Fruit fly (Drosophila melanogaster) whole organism, embryonic: ENCODE data around the gene CG32267.

Experiments used
- Adf1 ChIP-seq: fragments of 200-800 bp; sonication (Bioruptor generic); IDR thresholded peaks from 2 replicates; pipeline ENCODE4 v1.3.6; 2022; ENCODE audit warnings: missing biosample characterization, missing genetic modification characterization
- Bdp1 ChIP-seq: fragments of 200-800 bp; sonication (Bioruptor generic); optimal IDR thresholded peaks from 3 replicates; lab custom pipeline; 2016; ENCODE audit warnings: missing biosample characterization, missing genetic modification characterization
- Bgb ChIP-seq: fragments of 200-800 bp; sonication (Bioruptor generic); IDR thresholded peaks from 2 replicates; pipeline ENCODE4 v1.3.6; 2022; ENCODE audit warnings: missing biosample characterization, missing genetic modification characterization; ENCODE audit not compliant: partially characterized antibody
- BtbVII ChIP-seq: fragments of 200-800 bp; sonication (Bioruptor generic); optimal IDR thresholded peaks from 3 replicates; lab custom pipeline; 2017; ENCODE audit warnings: missing biosample characterization, mild to moderate bottlenecking, missing genetic modification characterization
- CG11398 ChIP-seq: fragments of 200-800 bp; sonication (Bioruptor generic); optimal IDR thresholded peaks from 2 replicates; lab custom pipeline; 2016; ENCODE audit warnings: missing biosample characterization, missing genetic modification characterization
- CG11560 ChIP-seq: fragments of 200-800 bp; sonication (Bioruptor generic); IDR thresholded peaks from 3 replicates; pipeline ENCODE4 v1.3.6; 2022; ENCODE audit warnings: missing biosample characterization, missing genetic modification characterization
- CG12104 ChIP-seq: fragments of 200-800 bp; sonication (Bioruptor generic); optimal IDR thresholded peaks from 3 replicates; lab custom pipeline; 2016; ENCODE audit warnings: missing biosample characterization, missing genetic modification characterization
- CG15479 ChIP-seq: fragments of 200-800 bp; sonication (Bioruptor generic); optimal IDR thresholded peaks from 3 replicates; lab custom pipeline; 2019; ENCODE audit warnings: missing biosample characterization, mild to moderate bottlenecking, missing genetic modification characterization, moderate library complexity
- CG1792 ChIP-seq: fragments of 200-800 bp; sonication (Bioruptor generic); optimal IDR thresholded peaks from 2 replicates; lab custom pipeline; 2016; ENCODE audit warnings: missing biosample characterization, missing genetic modification characterization
- CG2712 ChIP-seq: fragments of 200-800 bp; optimal IDR thresholded peaks from 3 replicates; lab custom pipeline; 2019; ENCODE audit warnings: missing biosample characterization, mild to moderate bottlenecking, missing genetic modification characterization, moderate library complexity
- CG31441 ChIP-seq: fragments of 200-800 bp; sonication (Bioruptor generic); IDR thresholded peaks from 2 replicates; pipeline ENCODE4 v1.3.6; 2022; ENCODE audit warnings: missing biosample characterization, missing genetic modification characterization
- CG4854 ChIP-seq: fragments of 200-800 bp; sonication (Bioruptor generic); optimal IDR thresholded peaks from 2 replicates; lab custom pipeline; 2016; ENCODE audit warnings: missing biosample characterization, missing genetic modification characterization, inconsistent platforms
- CG8281 ChIP-seq: fragments of 200-800 bp; sonication (Bioruptor generic); optimal IDR thresholded peaks from 2 replicates; lab custom pipeline; 2018; ENCODE audit warnings: missing biosample characterization, mild to moderate bottlenecking, missing genetic modification characterization, moderate library complexity
- D ChIP-seq, 2 experiments: fragments of 200-800 bp in 1 of 2; fragments of >200 bp in 1 of 2; sonication (Bioruptor generic) in 1 of 2; optimal IDR thresholded peaks; 2 replicates in 1 of 2; 3 replicates in 1 of 2; lab custom pipeline; 2017; ENCODE audit warnings: mild to moderate bottlenecking in 1 of 2, missing biosample characterization in 1 of 2, missing genetic modification characterization in 1 of 2, missing genetic modification reagents in 1 of 2
- E2f2 ChIP-seq: fragments of 200-800 bp; sonication (Bioruptor generic); IDR thresholded peaks from 2 replicates; pipeline ENCODE4 v1.3.6; 2022; ENCODE audit warnings: missing biosample characterization, missing genetic modification characterization
- Ets65A ChIP-seq: fragments of 200-800 bp; sonication (Bioruptor generic); peaks from one replicate; lab custom pipeline; 2016; ENCODE audit warnings: missing biosample characterization, missing genetic modification characterization
- Gsc ChIP-seq: fragments of 200-800 bp; sonication (Bioruptor generic); IDR thresholded peaks from 2 replicates; pipeline ENCODE4 v1.3.6; 2022; ENCODE audit warnings: missing biosample characterization, missing genetic modification characterization
- MBD-R2 ChIP-seq: fragments of 200-800 bp; sonication (Bioruptor generic); IDR thresholded peaks from 2 replicates; pipeline ENCODE4 v1.3.6; 2022; ENCODE audit warnings: missing biosample characterization, missing genetic modification characterization
- Med ChIP-seq: fragments of 200-800 bp; sonication (Bioruptor generic); peaks from one replicate; lab custom pipeline; 2016; ENCODE audit warnings: missing biosample characterization, missing genetic modification characterization, mild to moderate bottlenecking, inconsistent platforms, moderate library complexity
- NFAT ChIP-seq: fragments of 200-800 bp; sonication (Bioruptor generic); IDR thresholded peaks from 2 replicates; pipeline ENCODE4 v1.3.6; 2022; ENCODE audit warnings: missing biosample characterization, missing genetic modification characterization
- PHDP ChIP-seq: fragments of 200-800 bp; sonication (Bioruptor generic); optimal IDR thresholded peaks from 3 replicates; lab custom pipeline; 2018; ENCODE audit warnings: missing biosample characterization, mild to moderate bottlenecking, missing genetic modification characterization, moderate library complexity
- Sry-β ChIP-seq: fragments of 200-800 bp; sonication (Bioruptor generic); optimal IDR thresholded peaks from 2 replicates; lab custom pipeline; 2018; ENCODE audit warnings: missing biosample characterization, mild to moderate bottlenecking, missing genetic modification characterization, moderate library complexity
- Taf1 ChIP-seq: fragments of 200-800 bp; sonication (Bioruptor generic); IDR thresholded peaks from 2 replicates; pipeline ENCODE4 v1.3.6; 2022; ENCODE audit warnings: missing biosample characterization, missing genetic modification characterization
- abd-A ChIP-seq: fragments of 200-800 bp; sonication (Bioruptor generic); optimal IDR thresholded peaks from 3 replicates; lab custom pipeline; 2019; ENCODE audit warnings: missing biosample characterization, mild to moderate bottlenecking, missing genetic modification characterization, moderate library complexity
- ci ChIP-seq: fragments of 200-800 bp; sonication (Bioruptor generic); IDR thresholded peaks from 3 replicates; pipeline ENCODE4 v1.3.6; 2022; ENCODE audit warnings: missing biosample characterization, missing genetic modification characterization
- dmrt11E ChIP-seq: fragments of 200-800 bp; sonication (Bioruptor generic); optimal IDR thresholded peaks from 3 replicates; lab custom pipeline; 2018; ENCODE audit warnings: missing biosample characterization, mild to moderate bottlenecking, missing genetic modification characterization, moderate library complexity
- dpn ChIP-seq, 2 experiments: fragments of 200-800 bp; sonication (Bioruptor generic); optimal IDR thresholded peaks; 3 replicates each; lab custom pipeline; 2016; ENCODE audit warnings: missing biosample characterization in 2 of 2, missing genetic modification characterization in 2 of 2
- gce ChIP-seq: fragments of 200-800 bp; sonication (Bioruptor generic); IDR thresholded peaks from 3 replicates; pipeline ENCODE4 v1.3.6; 2022; ENCODE audit warnings: missing biosample characterization, missing genetic modification characterization
- gsb-n ChIP-seq: fragments of 200-800 bp; sonication (Bioruptor generic); optimal IDR thresholded peaks from 3 replicates; lab custom pipeline; 2018; ENCODE audit warnings: missing biosample characterization, mild to moderate bottlenecking, missing genetic modification characterization
- hkb ChIP-seq, 2 experiments: fragments of 200-800 bp in 1 of 2; fragments of >200 bp in 1 of 2; sonication (Bioruptor generic) in 1 of 2; IDR thresholded peaks in 1 of 2; optimal IDR thresholded peaks in 1 of 2; 2 replicates each; pipeline versions ENCODE4 v1.3.6 to Lab custom; 2017 to 2022; ENCODE audit warnings: missing biosample characterization in 1 of 2, missing genetic modification characterization in 1 of 2
- insv ChIP-seq, 2 experiments: fragments of 200-800 bp; sonication (Bioruptor generic); optimal IDR thresholded peaks; 3 replicates each; lab custom pipeline; 2016 to 2018; ENCODE audit warnings: missing biosample characterization in 2 of 2, missing genetic modification characterization in 2 of 2
- klu ChIP-seq: fragments of 200-800 bp; sonication (Bioruptor generic); IDR thresholded peaks from 2 replicates; pipeline ENCODE4 v1.3.6; 2022; ENCODE audit warnings: missing biosample characterization, missing genetic modification characterization
- odd ChIP-seq: fragments of 200-800 bp; sonication (Bioruptor generic); optimal IDR thresholded peaks from 2 replicates; lab custom pipeline; 2017; ENCODE audit warnings: missing biosample characterization, mild to moderate bottlenecking, missing genetic modification characterization
- pho ChIP-seq: fragments of 200-800 bp; sonication (Bioruptor generic); optimal IDR thresholded peaks from 2 replicates; lab custom pipeline; 2016; ENCODE audit warnings: missing biosample characterization, missing genetic modification characterization
- prd ChIP-seq, 3 experiments: fragments of >200 bp in 2 of 3; fragments of 200-800 bp in 1 of 3; sonication (Bioruptor generic) in 1 of 3; optimal IDR thresholded peaks in 2 of 3; IDR thresholded peaks in 1 of 3; 2 replicates in 2 of 3; 3 replicates in 1 of 3; pipeline versions ENCODE4 v1.3.6 to Lab custom; 2017 to 2022; ENCODE audit warnings: missing biosample characterization in 1 of 3, missing genetic modification characterization in 1 of 3
- sd ChIP-seq: fragments of 200-800 bp; sonication (Bioruptor generic); optimal IDR thresholded peaks from 3 replicates; lab custom pipeline; 2018; ENCODE audit warnings: missing biosample characterization, mild to moderate bottlenecking, missing genetic modification characterization, moderate library complexity
- sens ChIP-seq: fragments of 200-800 bp; sonication (Bioruptor generic); peaks from one replicate; lab custom pipeline; 2016; ENCODE audit warnings: missing biosample characterization, missing genetic modification characterization
- sqz ChIP-seq: fragments of 200-800 bp; sonication (Bioruptor generic); optimal IDR thresholded peaks from 3 replicates; lab custom pipeline; 2018; ENCODE audit warnings: missing biosample characterization, mild to moderate bottlenecking, missing genetic modification characterization
- sr ChIP-seq: fragments of 200-800 bp; sonication (Bioruptor generic); IDR thresholded peaks from 3 replicates; pipeline ENCODE4 v1.3.6; 2022; ENCODE audit warnings: missing biosample characterization, missing genetic modification characterization
- tio ChIP-seq: fragments of 200-800 bp; sonication (Bioruptor generic); optimal IDR thresholded peaks from 2 replicates; lab custom pipeline; 2017; ENCODE audit warnings: missing biosample characterization, missing genetic modification characterization, inconsistent platforms
- tll ChIP-seq, 2 experiments: fragments of 200-800 bp in 1 of 2; fragments of >200 bp in 1 of 2; sonication (Bioruptor generic) in 1 of 2; optimal IDR thresholded peaks; 2 replicates each; lab custom pipeline; 2017 to 2019; ENCODE audit warnings: missing biosample characterization in 2 of 2, missing genetic modification characterization in 2 of 2, mild to moderate bottlenecking in 1 of 2, moderate library complexity in 1 of 2
- zen ChIP-seq: fragments of 200-800 bp; sonication (Bioruptor generic); optimal IDR thresholded peaks from 3 replicates; lab custom pipeline; 2018; ENCODE audit warnings: missing biosample characterization, mild to moderate bottlenecking, missing genetic modification characterization, moderate library complexity

CG32267 gene

DNA sequence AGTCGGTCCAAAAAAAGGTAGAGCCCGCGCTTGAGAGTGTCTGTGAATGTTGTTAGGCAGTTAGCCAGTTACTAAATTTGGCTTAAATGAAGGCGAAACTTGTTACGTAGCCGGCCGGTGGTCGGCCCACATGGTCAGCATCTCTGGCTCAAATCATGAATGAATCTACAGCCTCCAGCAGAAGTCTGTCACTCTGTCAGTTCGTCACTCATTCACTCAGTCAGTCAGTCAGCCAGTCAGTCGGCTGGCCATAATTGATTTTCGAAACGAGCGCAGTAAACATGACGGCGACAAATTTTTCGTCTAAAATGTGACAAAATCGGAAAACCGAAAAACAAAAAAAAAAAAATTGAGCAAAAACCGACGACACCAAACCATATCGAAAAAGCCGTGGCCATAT is 17.5 kb downstream of the CG32267 start (continued):
- TF ChIP-seq CG11560 (tag; lab: Robert Waterston, UW) (no peak), dmrt11E (no peak), abd-A (tag; lab: Kevin White, UChicago) (peak; percentile 39), Gsc (GFP tag; lab: Robert Waterston, UW) (no peak), CG1792 (GFP tag; lab: Kevin White, UChicago) (no peak), sqz (no peak), sr (GFP tag; lab: Robert Waterston, UW) (0 out of 3 replicates have a peak, but pooled peaks have one; percentile 38), insv (GFP tag; optimal IDR thresholded peaks at IDR 0.05; lab: Kevin White, UChicago) (no peak), CG8281 (tag; lab: Kevin White, UChicago) (peak; percentile 96), D (optimal IDR thresholded peaks at IDR 0.05; lab: Kevin White, UChicago) (no peak), D (GFP tag; optimal IDR thresholded peaks at IDR 0.05; lab: Kevin White, UChicago) (no peak), CG31441 (GFP tag; lab: Robert Waterston, UW) (no peak), BtbVII (no peak), tio (GFP tag; lab: Kevin White, UChicago) (no peak), Bgb (GFP tag; lab: Robert Waterston, UW) (no peak), zen (no peak), gce (GFP tag; lab: Robert Waterston, UW) (no peak), dpn (GFP tag; optimal IDR thresholded peaks at IDR 0.05; lab: Kevin White, UChicago) (no peak), CG12104 (no peak), gsb-n (no peak), sd (tag; lab: Kevin White, UChicago) (peak; percentile 50)

DNA sequence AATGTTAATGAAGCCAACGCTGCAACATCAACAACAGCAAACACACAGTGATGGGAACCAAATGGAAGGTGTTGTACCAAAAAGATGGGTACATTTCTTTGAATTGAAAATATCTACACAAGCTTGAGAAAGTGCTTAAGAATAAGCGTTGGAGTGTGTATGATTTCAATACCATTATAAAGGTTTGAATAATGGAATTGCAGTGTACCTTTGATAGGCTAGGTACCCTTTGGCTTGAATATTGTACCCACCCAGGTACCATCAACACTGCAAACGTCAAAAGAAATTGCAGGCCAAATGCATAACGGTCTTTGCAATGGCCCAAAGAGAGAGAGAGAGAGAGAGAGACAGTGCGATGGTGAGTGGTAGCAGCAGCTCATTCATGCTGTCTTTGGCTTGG is 19.2 kb downstream of the CG32267 start:
- TF ChIP-seq NFAT (GFP tag; lab: Robert Waterston, UW), result no peak
- no peak for TF ChIP-seq Adf1 (GFP tag; lab: Robert Waterston, UW)
- TF ChIP-seq Sry-β, result peak; percentile 9
- peak; percentile 54 for TF ChIP-seq sens (GFP tag; lab: Kevin White, UChicago)
- TF ChIP-seq tll (GFP tag; optimal IDR thresholded peaks at IDR 0.05; lab: Kevin White, UChicago), result peak; percentile 11 to 26
- no peak for TF ChIP-seq BtbVII
- no peak for TF ChIP-seq odd (GFP tag; lab: Kevin White, UChicago)
- peak; percentile 25 for TF ChIP-seq CG15479 (GFP tag; lab: Kevin White, UChicago)
- no peak for TF ChIP-seq insv (GFP tag; optimal IDR thresholded peaks at IDR 0.05; lab: Kevin White, UChicago)
- TF ChIP-seq ci (GFP tag; lab: Robert Waterston, UW), result 0 out of 3 replicates have a peak, but pooled peaks have one; percentile 35
- no peak for TF ChIP-seq Bdp1 (GFP tag; lab: Kevin White, UChicago)
- TF ChIP-seq pho (GFP tag; lab: Kevin White, UChicago), result no peak
- TF ChIP-seq CG11398 (GFP tag; lab: Kevin White, UChicago), result no peak

DNA sequence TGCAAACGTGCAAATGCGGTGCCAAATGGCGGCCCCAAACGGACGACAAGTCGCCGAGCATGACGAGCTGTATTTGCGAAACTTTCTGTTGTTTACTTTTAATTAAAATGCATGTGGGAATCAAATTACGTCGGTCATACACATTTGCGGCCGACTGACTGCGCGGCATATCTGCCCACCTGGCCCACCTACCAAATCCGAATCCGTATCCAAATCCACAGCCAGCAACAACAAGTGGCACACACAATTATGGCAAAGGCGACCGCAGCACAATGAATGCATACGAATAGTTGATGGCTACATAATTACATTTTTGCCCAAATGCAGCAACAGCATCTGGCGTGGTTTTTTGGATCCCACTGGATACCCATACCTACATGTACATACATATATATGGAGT is 20.1 kb downstream of the CG32267 start:
- no peak for TF ChIP-seq hkb (optimal IDR thresholded peaks at IDR 0.05; lab: Kevin White, UChicago)
- no peak for TF ChIP-seq hkb (GFP tag; IDR thresholded peaks at IDR 0.05; lab: Robert Waterston, UW)
- TF ChIP-seq Med (GFP tag; lab: Kevin White, UChicago), result peak; percentile 62
- TF ChIP-seq Ets65A, result peak; percentile 62
- TF ChIP-seq CG2712, result no peak
- TF ChIP-seq Taf1 (GFP tag; lab: Robert Waterston, UW), result no peak
- TF ChIP-seq PHDP (tag; lab: Kevin White, UChicago), result no peak
- 0 out of 2 replicates have a peak, but pooled peaks have one; percentile 19 for TF ChIP-seq MBD-R2 (GFP tag; lab: Robert Waterston, UW)
- no peak for TF ChIP-seq CG4854 (GFP tag; lab: Kevin White, UChicago)
- TF ChIP-seq E2f2 (GFP tag; lab: Robert Waterston, UW), result no peak
- TF ChIP-seq CG11560 (tag; lab: Robert Waterston, UW), result 0 out of 3 replicates have a peak, but pooled peaks have one; percentile 18
- TF ChIP-seq prd (optimal IDR thresholded peaks at IDR 0.05; lab: Kevin White, UChicago), result no peak
- no peak for TF ChIP-seq prd (GFP tag; IDR thresholded peaks at IDR 0.05; lab: Robert Waterston, UW)
- TF ChIP-seq klu, result 0 out of 2 replicates have a peak, but pooled peaks have one; percentile 10
